Fruit fly (Drosophila melanogaster) whole organism, pupa: ENCODE data around the gene ltl.

ENCODE experiments used
- CG10348 ChIP-seq: fragments of 200-800 bp; sonication (Bioruptor generic); IDR thresholded peaks from 2 replicates; pipeline ENCODE4 v1.3.6; 2022; ENCODE audit warnings: missing biosample characterization, missing genetic modification characterization
- CG12605 ChIP-seq: fragments of 200-800 bp; sonication (Bioruptor generic); IDR thresholded peaks from 2 replicates; pipeline ENCODE4 v1.3.6; 2022; ENCODE audit warnings: missing biosample characterization, missing genetic modification characterization
- CG13204 ChIP-seq: fragments of 200-800 bp; sonication (Bioruptor generic); optimal IDR thresholded peaks from 2 replicates; lab custom pipeline; 2018; ENCODE audit warnings: missing biosample characterization, mild to moderate bottlenecking, missing genetic modification characterization, moderate library complexity
- CG14655 ChIP-seq: fragments of 200-800 bp; sonication (Bioruptor generic); optimal IDR thresholded peaks from 3 replicates; lab custom pipeline; 2017; ENCODE audit warnings: mild to moderate bottlenecking, missing biosample characterization, missing genetic modification reagents, missing genetic modification characterization
- CG15710 ChIP-seq: fragments of 200-800 bp; sonication (Bioruptor generic); optimal IDR thresholded peaks from 2 replicates; lab custom pipeline; 2018; ENCODE audit warnings: missing biosample characterization, mild to moderate bottlenecking, missing genetic modification characterization, moderate library complexity
- CG17806 ChIP-seq: fragments of 200-800 bp; sonication (Bioruptor generic); optimal IDR thresholded peaks from 2 replicates; lab custom pipeline; 2018; ENCODE audit warnings: missing biosample characterization, mild to moderate bottlenecking, missing genetic modification characterization, moderate library complexity
- CG32121 ChIP-seq: fragments of 200-800 bp; sonication (Bioruptor generic); IDR thresholded peaks from 2 replicates; pipeline ENCODE4 v1.3.6; 2022; ENCODE audit warnings: missing biosample characterization, missing genetic modification characterization
- CG34367 ChIP-seq: fragments of 200-800 bp; sonication (Bioruptor generic); optimal IDR thresholded peaks from 2 replicates; lab custom pipeline; 2018; ENCODE audit warnings: missing biosample characterization, mild to moderate bottlenecking, missing genetic modification characterization
- CG4496 ChIP-seq: fragments of 200-800 bp; sonication (Bioruptor generic); IDR thresholded peaks from 3 replicates; pipeline ENCODE4 v1.3.6; 2022; ENCODE audit warnings: missing biosample characterization, missing genetic modification characterization
- CG8159 ChIP-seq: fragments of 200-800 bp; sonication (Bioruptor generic); optimal IDR thresholded peaks from 3 replicates; lab custom pipeline; 2018; ENCODE audit warnings: missing biosample characterization, mild to moderate bottlenecking, missing genetic modification characterization, moderate library complexity
- CG8301 ChIP-seq: fragments of 200-800 bp; sonication (Bioruptor generic); optimal IDR thresholded peaks from 2 replicates; lab custom pipeline; 2018; ENCODE audit warnings: missing biosample characterization, mild to moderate bottlenecking, missing genetic modification characterization
- CG9948 ChIP-seq: fragments of 200-800 bp; sonication (Bioruptor generic); optimal IDR thresholded peaks from 2 replicates; lab custom pipeline; 2018; ENCODE audit warnings: missing biosample characterization, mild to moderate bottlenecking, missing genetic modification characterization, moderate library complexity
- D1 ChIP-seq: fragments of 200-800 bp; sonication (Bioruptor generic); optimal IDR thresholded peaks from 2 replicates; lab custom pipeline; 2018; ENCODE audit warnings: missing biosample characterization, mild to moderate bottlenecking, missing genetic modification characterization, moderate library complexity
- EcR ChIP-seq: fragments of 200-800 bp; sonication (Bioruptor generic); optimal IDR thresholded peaks from 3 replicates; lab custom pipeline; 2019; ENCODE audit warnings: missing biosample characterization, missing genetic modification characterization, mild to moderate bottlenecking, moderate library complexity, missing genetic modification reagents
- Ets98B ChIP-seq: fragments of 200-800 bp; sonication (Bioruptor generic); IDR thresholded peaks from 2 replicates; pipeline ENCODE4 v1.3.6; 2022; ENCODE audit warnings: missing biosample characterization, missing genetic modification characterization
- Pif1A ChIP-seq: fragments of 200-800 bp; sonication (Bioruptor generic); optimal IDR thresholded peaks from 3 replicates; lab custom pipeline; 2016; ENCODE audit warnings: missing biosample characterization, missing genetic modification characterization
- Pif1B ChIP-seq: fragments of 200-800 bp; sonication (Bioruptor generic); optimal IDR thresholded peaks from 3 replicates; lab custom pipeline; 2016; ENCODE audit warnings: missing biosample characterization, missing genetic modification characterization
- Snoo ChIP-seq: fragments of 200-800 bp; sonication (Bioruptor generic); optimal IDR thresholded peaks from 3 replicates; lab custom pipeline; 2017; ENCODE audit warnings: missing biosample characterization, mild to moderate bottlenecking, missing genetic modification characterization, inconsistent platforms
- fd96Ca ChIP-seq: fragments of 200-800 bp; sonication (Bioruptor generic); IDR thresholded peaks from 3 replicates; pipeline ENCODE4 v1.3.6; 2022; ENCODE audit warnings: missing biosample characterization, missing genetic modification characterization
- gl ChIP-seq: fragments of 200-800 bp; sonication (Bioruptor generic); optimal IDR thresholded peaks from 2 replicates; lab custom pipeline; 2018; ENCODE audit warnings: missing biosample characterization, mild to moderate bottlenecking, missing genetic modification characterization
- rn ChIP-seq: fragments of 200-800 bp; sonication (Bioruptor generic); IDR thresholded peaks from 2 replicates; pipeline ENCODE4 v1.3.6; 2022; ENCODE audit warnings: missing biosample characterization, missing genetic modification characterization

ltl gene

dm6 chr3L:7539736-7540135, 20.9 kb downstream of the ltl start, which contains the start of gene CG16998:
Gene CG16998, minus strand, starts transcription at chr3L:7539836.
- TF ChIP-seq fd96Ca (GFP tag; lab: Robert Waterston, UW) (no peak), CG9948 (no peak), CG34367 (no peak), CG15710 (no peak), CG17806 (tag; lab: Kevin White, UChicago) (no peak), CG32121 (no peak), CG13204 (GFP tag; lab: Kevin White, UChicago) (no peak), CG10348 (GFP tag; lab: Robert Waterston, UW) (no peak), CG4496 (GFP tag; lab: Robert Waterston, UW) (no peak), Pif1B (no peak), CG12605 (no peak), D1 (no peak)

dm6 chr3L:7541068-7541467, 22.3 kb downstream of the ltl start, which contains the start of gene CG32374:
Gene CG32374, minus strand, starts transcription at chr3L:7541168.
- TF ChIP-seq CG14655 (GFP tag; lab: Kevin White, UChicago) (no peak), rn (GFP tag; lab: Robert Waterston, UW) (no peak), Ets98B (no peak), gl (no peak), Pif1A (GFP tag; lab: Kevin White, UChicago) (no peak)

- TF ChIP-seq fd96Ca (GFP tag; lab: Robert Waterston, UW) (no peak), gl (no peak), CG17806 (tag; lab: Kevin White, UChicago) (no peak), CG13204 (GFP tag; lab: Kevin White, UChicago) (no peak), Snoo (no peak), Pif1A (GFP tag; lab: Kevin White, UChicago) (no peak)
Observed at dm6 chr3L:7542357-7542756, 23.6 kb downstream of the ltl start, which contains the start of gene CG32376. Gene CG32376, minus strand, starts transcription at chr3L:7542457.

- no peak for TF ChIP-seq Pif1B
- 0 out of 2 replicates have a peak, but pooled peaks have one; percentile 11 for TF ChIP-seq CG32121
- TF ChIP-seq, all 21 proteins: peak for 1
Observed at dm6 chr3L:7544639-7545183, 25.9 kb downstream of the ltl start.

- TF ChIP-seq CG32121, result no peak
- no peak for TF ChIP-seq CG17806 (tag; lab: Kevin White, UChicago)
- no peak for TF ChIP-seq CG15710
- TF ChIP-seq Pif1B, result no peak
- TF ChIP-seq CG13204 (GFP tag; lab: Kevin White, UChicago), result no peak
- TF ChIP-seq CG10348 (GFP tag; lab: Robert Waterston, UW), result no peak
- TF ChIP-seq Pif1A (GFP tag; lab: Kevin White, UChicago), result no peak
- no peak for TF ChIP-seq Snoo
- no peak for TF ChIP-seq Ets98B
- no peak for TF ChIP-seq CG14655 (GFP tag; lab: Kevin White, UChicago)
- no peak for TF ChIP-seq CG4496 (GFP tag; lab: Robert Waterston, UW)
- no peak for TF ChIP-seq CG8301 (tag; lab: Kevin White, UChicago)
- no peak for TF ChIP-seq CG12605
- TF ChIP-seq CG34367, result no peak
- TF ChIP-seq D1, result no peak
Observed at dm6 chr3L:7545562-7545961, 26.8 kb downstream of the ltl start.

dm6 chr3L:7550225-7550624, 31.4 kb downstream of the ltl start:
- peak; percentile 25 for TF ChIP-seq CG8301 (tag; lab: Kevin White, UChicago)
- TF ChIP-seq Ets98B, result peak; percentile 65
- no peak for TF ChIP-seq CG17806 (tag; lab: Kevin White, UChicago)
- TF ChIP-seq rn (GFP tag; lab: Robert Waterston, UW), result peak; percentile 6; the same call in 1 of the 2 replicates
- TF ChIP-seq fd96Ca (GFP tag; lab: Robert Waterston, UW), result peak; percentile 69
- TF ChIP-seq EcR (GFP tag; lab: Kevin White, UChicago), result no peak
- peak; percentile 11 for TF ChIP-seq CG14655 (GFP tag; lab: Kevin White, UChicago)
- peak; percentile 35; the same call in 1 of the 2 replicates for TF ChIP-seq CG32121
- TF ChIP-seq CG34367, result no peak
- TF ChIP-seq Pif1B, result peak; percentile 46
- peak; percentile 79 for TF ChIP-seq CG4496 (GFP tag; lab: Robert Waterston, UW)
- peak; percentile 51 for TF ChIP-seq Pif1A (GFP tag; lab: Kevin White, UChicago)
- no peak for TF ChIP-seq CG13204 (GFP tag; lab: Kevin White, UChicago)

- TF ChIP-seq CG17806 (tag; lab: Kevin White, UChicago) (no peak), CG34367 (no peak), CG10348 (GFP tag; lab: Robert Waterston, UW) (no peak), Ets98B (0 out of 2 replicates have a peak, but pooled peaks have one; percentile 10), CG14655 (GFP tag; lab: Kevin White, UChicago) (no peak), EcR (GFP tag; lab: Kevin White, UChicago) (no peak), CG8301 (tag; lab: Kevin White, UChicago) (no peak)
Observed at dm6 chr3L:7552446-7552845, 33.6 kb downstream of the ltl start.

dm6 chr3L:7553062-7553461, 34.3 kb downstream of the ltl start:
- TF ChIP-seq rn (GFP tag; lab: Robert Waterston, UW) (no peak), Snoo (no peak), CG8301 (tag; lab: Kevin White, UChicago) (no peak), Pif1B (no peak), CG12605 (no peak), CG14655 (GFP tag; lab: Kevin White, UChicago) (no peak), CG9948 (no peak), CG4496 (GFP tag; lab: Robert Waterston, UW) (no peak), D1 (no peak), Pif1A (GFP tag; lab: Kevin White, UChicago) (no peak), CG8159 (tag; lab: Kevin White, UChicago) (no peak), CG15710 (no peak), EcR (GFP tag; lab: Kevin White, UChicago) (no peak), CG10348 (GFP tag; lab: Robert Waterston, UW) (no peak), Ets98B (no peak), CG17806 (tag; lab: Kevin White, UChicago) (no peak)
